Worm (Caenorhabditis elegans) whole organism, L4 larva: Measurements from ENCODE around the gene col-90.

Experiments used
- F10B5.3 ChIP-seq: sonication (generic microtip); optimal IDR thresholded peaks from 2 replicates; lab custom pipeline; 2016; ENCODE audit warnings: mild to moderate bottlenecking, missing genetic modification characterization, missing compliant biosample characterization
- R02D3.7 ChIP-seq: fragments of 150-350 bp; sonication (generic microtip); optimal IDR thresholded peaks from 3 replicates; lab custom pipeline; 2014; ENCODE audit warnings: missing biosample characterization, missing genetic modification characterization
- T20F7.1 ChIP-seq: fragments of 200-800 bp; sonication (Bioruptor generic); optimal IDR thresholded peaks from 2 replicates; lab custom pipeline; 2018; ENCODE audit warnings: mild to moderate bottlenecking, missing genetic modification characterization, missing compliant biosample characterization
- T26A8.4 ChIP-seq: fragments of 200-800 bp; sonication (Bioruptor generic); IDR thresholded peaks from 2 replicates; pipeline ENCODE4 v1.3.6; 2022; ENCODE audit warnings: missing genetic modification characterization, missing compliant biosample characterization
- Y75B8A.6 ChIP-seq: fragments of 200-800 bp; sonication (Bioruptor generic); IDR thresholded peaks from 2 replicates; pipeline ENCODE4 v1.3.6; 2022; ENCODE audit warnings: missing genetic modification reagents, missing genetic modification characterization, missing compliant biosample characterization
- ZK337.2 ChIP-seq: fragments of 200-800 bp; sonication (Bioruptor generic); IDR thresholded peaks from 2 replicates; pipeline ENCODE4 v1.3.6; 2022; ENCODE audit warnings: missing genetic modification reagents, missing genetic modification characterization, missing compliant biosample characterization
- ZK546.5 ChIP-seq, 2 experiments: sonication (generic microtip); optimal IDR thresholded peaks; 2 replicates each; lab custom pipeline; 2017; ENCODE audit warnings: missing biosample characterization in 2 of 2, missing genetic modification characterization in 2 of 2
- aha-1 ChIP-seq: fragments of 150-350 bp; peaks from one replicate; lab custom pipeline; 2014; ENCODE audit warnings: missing biosample characterization, missing genetic modification characterization
- aly-2 ChIP-seq: sonication (generic microtip); optimal IDR thresholded peaks from 2 replicates; lab custom pipeline; 2018; ENCODE audit warnings: missing biosample characterization, missing genetic modification characterization
- ama-1 ChIP-seq: fragments of 150-350 bp; optimal IDR thresholded peaks from 2 replicates; lab custom pipeline; 2014; ENCODE audit warnings: inconsistent platforms, mixed read lengths
- attf-4 ChIP-seq: sonication (generic microtip); optimal IDR thresholded peaks from 3 replicates; lab custom pipeline; 2017; ENCODE audit warnings: missing biosample characterization, missing genetic modification characterization
- ceh-20 ChIP-seq: fragments of 200-800 bp; sonication (Bioruptor generic); IDR thresholded peaks from 2 replicates; pipeline ENCODE4 v1.3.6; 2022; ENCODE audit warnings: missing genetic modification reagents, missing genetic modification characterization, missing compliant biosample characterization
- ceh-28 ChIP-seq: fragments of 150-350 bp; optimal IDR thresholded peaks from 2 replicates; lab custom pipeline; 2014; ENCODE audit warnings: missing biosample characterization, missing genetic modification reagents, missing genetic modification characterization
- ceh-44 ChIP-seq: fragments of 200-800 bp; sonication (Bioruptor generic); IDR thresholded peaks from 2 replicates; pipeline ENCODE4 v1.3.6; 2022; ENCODE audit warnings: missing genetic modification reagents, missing genetic modification characterization, missing compliant biosample characterization
- ceh-62 ChIP-seq: sonication (generic microtip); optimal IDR thresholded peaks from 2 replicates; lab custom pipeline; 2017; ENCODE audit warnings: missing biosample characterization, missing genetic modification characterization
- cey-2 ChIP-seq: sonication (generic microtip); optimal IDR thresholded peaks from 3 replicates; lab custom pipeline; 2017; ENCODE audit warnings: missing genetic modification characterization, mild to moderate bottlenecking, missing compliant biosample characterization, antibody characterized with exemption, borderline replicate concordance; ENCODE audit not compliant: insufficient read depth
- ctbp-1 ChIP-seq: fragments of 200-800 bp; sonication (Bioruptor generic); IDR thresholded peaks from 2 replicates; pipeline ENCODE4 v1.3.6; 2022; ENCODE audit warnings: missing genetic modification reagents, missing genetic modification characterization, missing compliant biosample characterization
- daf-12 ChIP-seq: fragments of 150-350 bp; optimal IDR thresholded peaks from 2 replicates; lab custom pipeline; 2014; ENCODE audit warnings: missing biosample characterization, missing genetic modification reagents, missing genetic modification characterization
- daf-16 ChIP-seq, 3 experiments: sonication (generic microtip); optimal IDR thresholded peaks; 2 replicates each; lab custom pipeline; 2016 to 2017; ENCODE audit warnings: missing genetic modification characterization in 3 of 3, missing genetic modification reagents in 3 of 3, mild to moderate bottlenecking in 2 of 3, missing compliant biosample characterization in 2 of 3, missing biosample characterization in 1 of 3, moderate library complexity in 1 of 3
- daf-19 ChIP-seq: fragments of 200-800 bp; sonication (Bioruptor generic); conservative IDR thresholded peaks from 2 replicates; pipeline ENCODE4 v1.3.6; 2022; ENCODE audit warnings: missing genetic modification characterization, missing compliant biosample characterization
- dmd-9 ChIP-seq: fragments of 200-800 bp; sonication (Bioruptor generic); IDR thresholded peaks from 2 replicates; pipeline ENCODE4 v1.3.6; 2022; ENCODE audit warnings: missing genetic modification reagents, missing genetic modification characterization, missing compliant biosample characterization
- dpl-1 ChIP-seq: fragments of 150-350 bp; optimal IDR thresholded peaks from 2 replicates; lab custom pipeline; 2014; ENCODE audit warnings: missing biosample characterization, missing genetic modification reagents, missing genetic modification characterization
- duxl-1 ChIP-seq: sonication (generic microtip); optimal IDR thresholded peaks from 2 replicates; lab custom pipeline; 2016; ENCODE audit warnings: mild to moderate bottlenecking, missing genetic modification characterization, moderate library complexity, missing compliant biosample characterization; ENCODE audit not compliant: poor library complexity
- egl-27 ChIP-seq: sonication (generic microtip); optimal IDR thresholded peaks from 3 replicates; lab custom pipeline; 2017; ENCODE audit warnings: missing biosample characterization, missing genetic modification reagents, missing genetic modification characterization
- fkh-10 ChIP-seq: fragments of 150-350 bp; optimal IDR thresholded peaks from 2 replicates; lab custom pipeline; 2014; ENCODE audit warnings: missing biosample characterization, missing genetic modification reagents, missing genetic modification characterization
- fos-1 ChIP-seq: fragments of 150-350 bp; optimal IDR thresholded peaks from 2 replicates; lab custom pipeline; 2014; ENCODE audit warnings: missing biosample characterization, missing genetic modification characterization
- hif-1 ChIP-seq, 2 experiments: sonication (generic microtip); optimal IDR thresholded peaks; 2 replicates each; lab custom pipeline; 2016 to 2017; ENCODE audit warnings: missing compliant biosample characterization in 2 of 2, missing genetic modification characterization in 2 of 2, missing genetic modification reagents in 2 of 2, missing genotype in 2 of 2, mild to moderate bottlenecking in 1 of 2
- hlh-11 ChIP-seq: fragments of 200-800 bp; sonication (Bioruptor generic); optimal IDR thresholded peaks from 2 replicates; lab custom pipeline; 2018; ENCODE audit warnings: mild to moderate bottlenecking, missing genetic modification characterization, missing compliant biosample characterization
- hlh-30 ChIP-seq: sonication (generic microtip); optimal IDR thresholded peaks from 2 replicates; lab custom pipeline; 2017; ENCODE audit warnings: antibody characterized with exemption, mild to moderate bottlenecking, missing genetic modification characterization, missing compliant biosample characterization; ENCODE audit not compliant: insufficient read depth
- jun-1 ChIP-seq: fragments of 150-350 bp; optimal IDR thresholded peaks from 2 replicates; lab custom pipeline; 2014; ENCODE audit warnings: missing biosample characterization, missing genetic modification reagents, missing genetic modification characterization
- lin-1 ChIP-seq: fragments of 200-800 bp; sonication (Bioruptor generic); IDR thresholded peaks from 2 replicates; pipeline ENCODE4 v1.3.6; 2022; ENCODE audit warnings: missing genetic modification reagents, missing genetic modification characterization, missing compliant biosample characterization
- lin-15B ChIP-seq: fragments of 150-350 bp; sonication (generic microtip); optimal IDR thresholded peaks from 3 replicates; lab custom pipeline; 2014; ENCODE audit warnings: missing biosample characterization, missing genetic modification characterization
- lin-38 ChIP-seq: fragments of 200-800 bp; sonication (Bioruptor generic); IDR thresholded peaks from 2 replicates; pipeline ENCODE4 v1.3.6; 2022; ENCODE audit warnings: missing genetic modification reagents, missing genetic modification characterization, missing compliant biosample characterization
- lin-39 ChIP-seq: fragments of 150-350 bp; optimal IDR thresholded peaks from 2 replicates; lab custom pipeline; 2014; ENCODE audit warnings: missing biosample characterization, missing genetic modification reagents, missing genetic modification characterization
- madf-9 ChIP-seq: fragments of 200-800 bp; sonication (Bioruptor generic); conservative IDR thresholded peaks from 2 replicates; pipeline ENCODE4 v1.3.6; 2022; ENCODE audit warnings: missing genetic modification reagents, missing genetic modification characterization, missing compliant biosample characterization
- mdl-1 ChIP-seq, 2 experiments: fragments of 150-350 bp in 1 of 2; sonication (generic microtip) in 1 of 2; optimal IDR thresholded peaks; 2 replicates each; lab custom pipeline; 2014 to 2017; ENCODE audit warnings: missing biosample characterization in 2 of 2, missing genetic modification characterization in 2 of 2
- mdt-29 ChIP-seq: fragments of 200-800 bp; sonication (Bioruptor generic); IDR thresholded peaks from 2 replicates; pipeline ENCODE4 v1.3.6; 2022; ENCODE audit warnings: missing genetic modification reagents, missing genetic modification characterization, missing compliant biosample characterization
- mes-2 ChIP-seq: sonication (generic microtip); optimal IDR thresholded peaks from 2 replicates; lab custom pipeline; 2016; ENCODE audit warnings: missing genotype, mild to moderate bottlenecking, missing genetic modification characterization, missing compliant biosample characterization; ENCODE audit not compliant: poor library complexity, severe bottlenecking
- mxl-3 ChIP-seq: fragments of 200-800 bp; sonication (Bioruptor generic); optimal IDR thresholded peaks from 2 replicates; lab custom pipeline; 2018; ENCODE audit warnings: mild to moderate bottlenecking, missing genetic modification characterization, missing compliant biosample characterization
- nhr-102 ChIP-seq: sonication (generic microtip); optimal IDR thresholded peaks from 2 replicates; lab custom pipeline; 2016; ENCODE audit warnings: mild to moderate bottlenecking, missing genetic modification characterization, moderate library complexity, missing compliant biosample characterization
- nhr-11 ChIP-seq: fragments of 150-350 bp; optimal IDR thresholded peaks from 2 replicates; lab custom pipeline; 2014; ENCODE audit warnings: missing biosample characterization, missing genetic modification characterization
- nhr-237 ChIP-seq: sonication (generic microtip); optimal IDR thresholded peaks from 2 replicates; lab custom pipeline; 2017; ENCODE audit warnings: missing biosample characterization, missing genetic modification characterization
- nhr-6 ChIP-seq: fragments of 150-350 bp; optimal IDR thresholded peaks from 2 replicates; lab custom pipeline; 2014; ENCODE audit warnings: missing biosample characterization, missing genetic modification characterization
- skn-1 ChIP-seq: fragments of 150-350 bp; optimal IDR thresholded peaks from 2 replicates; lab custom pipeline; 2014; ENCODE audit warnings: missing biosample characterization, missing genetic modification characterization
- snpc-4 ChIP-seq: fragments of 150-350 bp; optimal IDR thresholded peaks from 2 replicates; lab custom pipeline; 2014; ENCODE audit warnings: missing biosample characterization, missing genetic modification characterization
- spr-3 ChIP-seq: fragments of 200-800 bp; sonication (Bioruptor generic); optimal IDR thresholded peaks from 2 replicates; lab custom pipeline; 2018; ENCODE audit warnings: mild to moderate bottlenecking, missing genetic modification characterization, missing compliant biosample characterization
- unc-130 ChIP-seq: sonication (generic microtip); optimal IDR thresholded peaks from 2 replicates; lab custom pipeline; 2016; ENCODE audit warnings: missing genetic modification reagents, missing genetic modification characterization, missing compliant biosample characterization
- unc-39 ChIP-seq: sonication (generic microtip); optimal IDR thresholded peaks from 2 replicates; lab custom pipeline; 2017; ENCODE audit warnings: missing biosample characterization, missing genetic modification characterization
- zag-1 ChIP-seq: fragments of 150-350 bp; optimal IDR thresholded peaks from 2 replicates; lab custom pipeline; 2014; ENCODE audit warnings: missing biosample characterization, missing genetic modification characterization
- zfp-3 ChIP-seq: fragments of 200-800 bp; sonication (Bioruptor generic); conservative IDR thresholded peaks from 2 replicates; pipeline ENCODE4 v1.3.6; 2022; ENCODE audit warnings: missing genetic modification reagents, missing genetic modification characterization, missing compliant biosample characterization
- zip-11 ChIP-seq: fragments of 200-800 bp; sonication (Bioruptor generic); IDR thresholded peaks from 2 replicates; pipeline ENCODE4 v1.3.6; 2022; ENCODE audit warnings: missing genetic modification characterization, missing compliant biosample characterization
- ztf-11 ChIP-seq: fragments of 150-350 bp; optimal IDR thresholded peaks from 2 replicates; lab custom pipeline; 2014; ENCODE audit warnings: missing biosample characterization, missing genetic modification characterization

The col-90 gene

DNA sequence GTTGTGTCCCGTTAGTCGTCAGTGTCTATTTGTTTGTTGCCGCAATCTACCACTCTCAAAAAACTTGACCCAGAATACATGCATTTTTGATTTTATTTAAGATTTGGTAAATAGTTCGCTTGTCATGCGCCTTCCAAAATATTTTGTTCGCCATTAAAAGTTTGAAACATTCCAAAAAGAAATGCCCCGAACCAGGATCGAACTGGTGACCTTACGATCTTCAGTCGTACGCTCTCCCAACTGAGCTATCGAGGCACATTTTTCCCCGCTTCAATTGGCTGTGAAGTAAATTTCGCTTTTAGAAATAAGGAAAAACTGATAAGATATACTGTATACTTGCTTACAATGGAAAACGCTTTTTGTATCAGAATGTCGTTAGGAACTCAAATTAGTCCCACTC is 29.7 kb downstream of the col-90 start (continued):
- TF ChIP-seq nhr-6 (tag; lab: Kevin White, UChicago) (no peak), mdt-29 (GFP tag; lab: Robert Waterston, UW) (no peak), unc-130 (no peak), jun-1 (tag; lab: Kevin White, UChicago) (no peak), nhr-237 (tag; lab: Kevin White, UChicago) (no peak), dpl-1 (no peak), snpc-4 (tag; lab: Kevin White, UChicago) (no peak), ZK546.5 (tag; optimal IDR thresholded peaks at IDR 0.05; lab: Kevin White, UChicago) (no peak), dmd-9 (GFP tag; lab: Robert Waterston, UW) (no peak; the same call in 1 of the 2 replicates), zip-11 (no peak), spr-3 (GFP tag; lab: Kevin White, UChicago) (no peak), daf-19 (GFP tag; lab: Robert Waterston, UW) (no peak), fos-1 (no peak), nhr-102 (no peak), skn-1 (tag; lab: Kevin White, UChicago) (no peak), egl-27 (no peak), ceh-28 (tag; lab: Kevin White, UChicago) (no peak), ztf-11 (tag; lab: Kevin White, UChicago) (no peak), hlh-30 (tag; lab: Kevin White, UChicago) (peak; percentile 0), daf-12 (tag; lab: Kevin White, UChicago) (no peak), mdl-1 (tag; optimal IDR thresholded peaks at IDR 0.05; lab: Kevin White, UChicago) (no peak), ceh-62 (no peak), T20F7.1 (GFP tag; lab: Kevin White, UChicago) (no peak), attf-4 (no peak), fkh-10 (GFP tag; lab: Kevin White, UChicago) (no peak), mes-2 (tag; lab: Kevin White, UChicago) (peak; percentile 15), ceh-44 (GFP tag; lab: Robert Waterston, UW) (no peak), mxl-3 (GFP tag; lab: Kevin White, UChicago) (peak; percentile 23), ama-1 (lab: Kevin White, UChicago) (no peak), T26A8.4 (no peak), lin-38 (GFP tag; lab: Robert Waterston, UW) (no peak), madf-9 (GFP tag; lab: Robert Waterston, UW) (peak; percentile 38; the same call in 1 of the 2 replicates), zag-1 (tag; lab: Kevin White, UChicago) (no peak), lin-39 (tag; lab: Kevin White, UChicago) (no peak), nhr-11 (no peak), hlh-11 (tag; lab: Kevin White, UChicago) (no peak), daf-16 (GFP tag; optimal IDR thresholded peaks at IDR 0.05; lab: Kevin White, UChicago) (no peak), daf-16 (tag; optimal IDR thresholded peaks at IDR 0.05; lab: Kevin White, UChicago) (peak; percentile 15), duxl-1 (tag; lab: Kevin White, UChicago) (peak; percentile 25), cey-2 (no peak), R02D3.7 (tag; lab: Kevin White, UChicago) (no peak), zfp-3 (GFP tag; lab: Robert Waterston, UW) (no peak; the same call in 1 of the 2 replicates), hif-1 (tag; optimal IDR thresholded peaks at IDR 0.05; lab: Kevin White, UChicago) (no peak), aha-1 (tag; lab: Kevin White, UChicago) (peak; percentile 60), lin-15B (tag; lab: Kevin White, UChicago) (no peak), lin-1 (GFP tag; lab: Robert Waterston, UW) (0 out of 2 replicates have a peak, but pooled peaks have one; percentile 10), unc-39 (tag; lab: Kevin White, UChicago) (no peak), ceh-20 (GFP tag; lab: Robert Waterston, UW) (peak; percentile 31; the same call in 1 of the 2 replicates), Y75B8A.6 (GFP tag; lab: Robert Waterston, UW) (no peak), ZK337.2 (GFP tag; lab: Robert Waterston, UW) (no peak), ctbp-1 (GFP tag; lab: Robert Waterston, UW) (0 out of 2 replicates have a peak, but pooled peaks have one; percentile 19), aly-2 (tag; lab: Kevin White, UChicago) (no peak), F10B5.3 (tag; lab: Kevin White, UChicago) (no peak)
